Worm (Caenorhabditis elegans) whole organism, L2 larva: ENCODE data around the gene srsx-19.

Experiments used
- R02D3.7 ChIP-seq: fragments of 150-350 bp; optimal IDR thresholded peaks from 2 replicates; lab custom pipeline; 2014; ENCODE audit warnings: missing biosample characterization, missing genetic modification characterization
- ZK546.5 ChIP-seq: sonication (generic microtip); optimal IDR thresholded peaks from 2 replicates; lab custom pipeline; 2017; ENCODE audit warnings: missing biosample characterization, missing genetic modification characterization
- aly-2 ChIP-seq: fragments of 150-350 bp; optimal IDR thresholded peaks from 2 replicates; lab custom pipeline; 2014; ENCODE audit warnings: missing biosample characterization, missing genetic modification characterization
- egl-27 ChIP-seq: sonication (generic microtip); optimal IDR thresholded peaks from 3 replicates; lab custom pipeline; 2017; ENCODE audit warnings: missing biosample characterization, missing genetic modification reagents, missing genetic modification characterization
- elt-3 ChIP-seq: sonication (generic microtip); optimal IDR thresholded peaks from 2 replicates; lab custom pipeline; 2017; ENCODE audit warnings: missing biosample characterization, missing genetic modification characterization
- lin-11 ChIP-seq: fragments of 150-350 bp; sonication (generic microtip); optimal IDR thresholded peaks from 2 replicates; lab custom pipeline; 2014; ENCODE audit warnings: missing biosample characterization, missing genetic modification characterization, inconsistent platforms, mixed read lengths
- mdl-1 ChIP-seq, 2 experiments: fragments of 150-350 bp in 1 of 2; sonication (generic microtip) in 1 of 2; optimal IDR thresholded peaks; 2 replicates each; lab custom pipeline; 2017; ENCODE audit warnings: missing biosample characterization in 2 of 2, missing genetic modification characterization in 2 of 2
- skn-1 ChIP-seq: sonication (generic microtip); optimal IDR thresholded peaks from 2 replicates; lab custom pipeline; 2017; ENCODE audit warnings: missing biosample characterization, missing genetic modification characterization
- sma-9 ChIP-seq, 2 experiments: fragments of 150-350 bp in 1 of 2; sonication (generic microtip) in 1 of 2; optimal IDR thresholded peaks; 2 replicates each; lab custom pipeline; 2014 to 2016; ENCODE audit warnings: missing genetic modification characterization in 2 of 2, mild to moderate bottlenecking in 1 of 2, missing biosample characterization in 1 of 2, missing compliant biosample characterization in 1 of 2, missing genetic modification reagents in 1 of 2, moderate library complexity in 1 of 2
- unc-39 ChIP-seq: fragments of 150-350 bp; optimal IDR thresholded peaks from 2 replicates; lab custom pipeline; 2014; ENCODE audit warnings: missing biosample characterization, missing genetic modification characterization
- unc-62 ChIP-seq: fragments of 150-350 bp; optimal IDR thresholded peaks from 2 replicates; lab custom pipeline; 2014; ENCODE audit warnings: missing biosample characterization, missing genetic modification reagents, missing genetic modification characterization
- zag-1 ChIP-seq: fragments of 150-350 bp; optimal IDR thresholded peaks from 2 replicates; lab custom pipeline; 2014; ENCODE audit warnings: missing biosample characterization, missing genetic modification characterization
- ztf-11 ChIP-seq: sonication (generic microtip); optimal IDR thresholded peaks from 2 replicates; lab custom pipeline; 2017; ENCODE audit warnings: missing biosample characterization, missing genetic modification characterization

DNA sequence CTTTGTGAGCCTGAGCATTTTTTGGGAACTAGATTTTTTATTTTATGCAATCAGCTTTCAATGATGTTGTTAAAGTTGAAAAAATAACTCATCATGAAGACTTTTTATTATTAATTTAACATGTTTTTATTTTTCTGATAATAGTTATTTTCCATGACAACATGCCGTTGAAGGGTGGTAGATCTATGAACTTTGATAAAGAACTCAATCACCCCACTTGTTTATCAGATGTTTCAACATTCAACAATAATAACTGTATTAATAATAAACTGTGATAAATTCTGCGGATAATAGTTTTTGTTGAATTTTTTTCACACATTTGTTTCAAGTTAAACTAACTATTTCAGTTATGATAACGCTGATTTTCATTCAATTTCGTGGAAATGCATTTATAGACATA is 4.0 kb downstream of the srsx-19 start:
- TF ChIP-seq egl-27 (tag; lab: Kevin White, UChicago) (no peak), R02D3.7 (tag; lab: Kevin White, UChicago) (no peak), elt-3 (no peak), mdl-1 (tag; optimal IDR thresholded peaks at IDR 0.05; lab: Kevin White, UChicago) (no peak), ztf-11 (tag; lab: Kevin White, UChicago) (no peak), sma-9 (GFP tag; optimal IDR thresholded peaks at IDR 0.05; lab: Kevin White, UChicago) (peak; percentile 1), sma-9 (tag; optimal IDR thresholded peaks at IDR 0.05; lab: Kevin White, UChicago) (no peak), skn-1 (no peak), ZK546.5 (tag; lab: Kevin White, UChicago) (no peak), lin-11 (no peak), unc-62 (GFP tag; lab: Kevin White, UChicago) (no peak), zag-1 (tag; lab: Kevin White, UChicago) (no peak), aly-2 (tag; lab: Kevin White, UChicago) (no peak), unc-39 (tag; lab: Kevin White, UChicago) (no peak)
